Worm (Caenorhabditis elegans): Measurements from ENCODE around the gene hadb-1.

The hadb-1 gene

ce11 chrIII:8674980-8675485 lies 13.3 kb downstream of the hadb-1 start, which contains the start of gene pgl-2:
TSS of gene pgl-2 (minus strand) at chrIII:8675435.
- TF ChIP-seq tbx-8 (GFP tag; optimal IDR thresholded peaks at IDR 0.05) (no peak), mep-1 (tag; optimal IDR thresholded peaks at IDR 0.05) (no peak), sptf-1 (tag; optimal IDR thresholded peaks at IDR 0.05) (no peak)

DNA sequence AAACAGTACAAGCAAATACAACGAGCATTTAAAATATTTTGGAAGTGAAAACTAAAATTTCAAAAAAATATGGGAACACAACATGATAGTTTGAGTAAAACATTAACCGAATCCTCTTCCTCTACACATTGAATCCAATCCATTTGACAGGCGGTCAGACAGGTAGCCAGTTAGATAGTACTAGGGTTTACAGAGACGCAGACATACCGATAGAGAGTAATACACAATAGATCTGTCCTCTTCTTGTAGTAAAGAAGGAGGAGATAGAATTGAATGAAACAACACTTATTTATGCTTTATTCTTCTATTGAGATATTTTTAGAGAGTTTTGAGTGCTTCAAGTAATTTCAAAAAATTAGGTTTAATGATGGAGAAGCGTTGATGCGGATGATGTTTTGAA lies 19.6 kb downstream of the hadb-1 start:
- peak; percentile 63 for TF ChIP-seq unc-62 (GFP tag; optimal IDR thresholded peaks at IDR 0.05)
- no peak for TF ChIP-seq nhr-237 (tag; optimal IDR thresholded peaks at IDR 0.05)
- no peak for TF ChIP-seq flh-1 (GFP tag; optimal IDR thresholded peaks at IDR 0.05)
- TF ChIP-seq ztf-11 (tag; optimal IDR thresholded peaks at IDR 0.05) = no peak
- TF ChIP-seq tbx-8 (GFP tag; optimal IDR thresholded peaks at IDR 0.05) = no peak
- TF ChIP-seq nhr-28 (tag; optimal IDR thresholded peaks at IDR 0.05) = no peak
- TF ChIP-seq hlh-1 (tag; optimal IDR thresholded peaks at IDR 0.05) = peak; percentile 4

DNA sequence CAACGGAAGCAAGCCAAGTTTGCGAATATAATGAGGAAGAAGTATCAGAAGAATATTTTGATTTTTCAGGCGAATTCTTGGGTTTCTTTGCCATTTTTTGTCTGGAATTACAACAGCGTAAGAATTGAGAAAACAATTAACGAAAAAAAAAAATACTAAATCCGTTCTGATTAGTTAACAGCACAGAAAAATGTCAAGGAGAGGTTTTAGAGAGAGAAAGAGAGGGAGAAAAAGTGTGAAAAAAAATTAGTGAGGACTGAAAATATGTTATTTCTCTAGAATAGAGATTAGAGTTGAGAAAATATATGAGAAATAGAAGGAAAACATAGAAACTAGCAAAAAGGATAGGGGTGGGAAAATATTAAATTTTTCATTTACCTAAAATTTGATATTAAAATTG lies 20.9 kb downstream of the hadb-1 start, which contains the start of gene dpy-19:
TSS of gene dpy-19 (minus strand) at position 101 of the 400 bp plus-strand sequence.
- no peak for TF ChIP-seq ceh-83 (GFP tag; optimal IDR thresholded peaks at IDR 0.05)
- TF ChIP-seq unc-120 (tag; optimal IDR thresholded peaks at IDR 0.05; ENCODE audit: poor library complexity, severe bottlenecking) = no peak
- TF ChIP-seq nhr-2 (tag; optimal IDR thresholded peaks at IDR 0.05) = no peak

- TF ChIP-seq lsy-2 (tag; optimal IDR thresholded peaks at IDR 0.05) (no peak), sem-2 (GFP tag; optimal IDR thresholded peaks at IDR 0.05) (no peak), unc-120 (tag; optimal IDR thresholded peaks at IDR 0.05; ENCODE audit: poor library complexity, severe bottlenecking) (no peak), flh-1 (GFP tag; optimal IDR thresholded peaks at IDR 0.05) (no peak), mep-1 (tag; optimal IDR thresholded peaks at IDR 0.05) (no peak), zip-8 (tag; optimal IDR thresholded peaks at IDR 0.05) (no peak), lin-13 (tag; optimal IDR thresholded peaks at IDR 0.05) (no peak), pha-4 (tag; optimal IDR thresholded peaks at IDR 0.05) (no peak), elt-1 (tag; optimal IDR thresholded peaks at IDR 0.05; ENCODE audit: borderline replicate concordance, insufficient read depth) (no peak), M03D4.4 (tag; optimal IDR thresholded peaks at IDR 0.05) (no peak), ceh-43 (GFP tag; optimal IDR thresholded peaks at IDR 0.05) (no peak), unc-39 (tag; optimal IDR thresholded peaks at IDR 0.05) (no peak), nhr-12 (tag; optimal IDR thresholded peaks at IDR 0.05) (no peak)
These were observed 23.3 kb downstream of the hadb-1 start, which contains the start of gene F22B7.1 for ce11 chrIII:8664897-8665388. TSS of gene F22B7.1 (plus strand) at chrIII:8665338.

DNA sequence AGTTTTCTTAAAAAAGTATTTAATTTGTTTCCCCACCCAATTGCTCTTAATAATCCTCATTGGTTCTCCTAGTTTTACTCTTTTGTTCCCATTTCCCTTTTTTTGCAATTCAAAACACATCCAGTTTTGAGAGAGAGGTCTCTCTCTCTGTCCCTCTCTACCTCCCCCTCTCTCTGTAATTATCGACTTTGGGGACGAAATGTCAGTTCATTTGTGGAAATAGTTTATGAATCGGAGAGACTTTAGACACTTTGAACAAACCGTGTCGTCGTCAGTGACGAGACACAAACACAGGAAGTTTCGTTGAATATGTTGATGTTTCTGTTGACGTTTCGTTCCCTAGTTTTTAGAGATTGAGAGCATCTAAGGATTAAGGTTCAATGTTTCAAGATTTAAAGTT lies 25.1 kb downstream of the hadb-1 start:
- no peak for TF ChIP-seq drap-1 (GFP tag; optimal IDR thresholded peaks at IDR 0.05)
- TF ChIP-seq ztf-11 (tag; optimal IDR thresholded peaks at IDR 0.05) = no peak
- TF ChIP-seq sem-2 (GFP tag; optimal IDR thresholded peaks at IDR 0.05) = no peak
- TF ChIP-seq ceh-83 (GFP tag; optimal IDR thresholded peaks at IDR 0.05) = no peak
- TF ChIP-seq unc-120 (tag; optimal IDR thresholded peaks at IDR 0.05; ENCODE audit: poor library complexity, severe bottlenecking) = no peak
- no peak for TF ChIP-seq M03D4.4 (tag; optimal IDR thresholded peaks at IDR 0.05)
- no peak for TF ChIP-seq ces-1 (GFP tag; optimal IDR thresholded peaks at IDR 0.05)
- TF ChIP-seq ham-2 (GFP tag; optimal IDR thresholded peaks at IDR 0.05) = no peak
- no peak for TF ChIP-seq lin-13 (tag; optimal IDR thresholded peaks at IDR 0.05)

- no peak for TF ChIP-seq ceh-83 (GFP tag; optimal IDR thresholded peaks at IDR 0.05)
- TF ChIP-seq mab-5 (tag; optimal IDR thresholded peaks at IDR 0.05) = no peak
- TF ChIP-seq nhr-76 (tag; optimal IDR thresholded peaks at IDR 0.05) = no peak
- TF ChIP-seq blmp-1 (tag; optimal IDR thresholded peaks at IDR 0.05) = no peak
- peak; percentile 21 for TF ChIP-seq elt-3 (tag; optimal IDR thresholded peaks at IDR 0.05)
- no peak for TF ChIP-seq nhr-28 (tag; optimal IDR thresholded peaks at IDR 0.05)
- TF ChIP-seq ham-2 (GFP tag; optimal IDR thresholded peaks at IDR 0.05) = no peak
- TF ChIP-seq lin-13 (tag; optimal IDR thresholded peaks at IDR 0.05) = no peak
- no peak for TF ChIP-seq elt-1 (tag; optimal IDR thresholded peaks at IDR 0.05; ENCODE audit: borderline replicate concordance, insufficient read depth)
- no peak for TF ChIP-seq unc-39 (tag; optimal IDR thresholded peaks at IDR 0.05)
- TF ChIP-seq ztf-11 (tag; optimal IDR thresholded peaks at IDR 0.05) = no peak
- peak; percentile 59 for TF ChIP-seq unc-120 (tag; optimal IDR thresholded peaks at IDR 0.05; ENCODE audit: poor library complexity, severe bottlenecking)
- peak; percentile 97 for TF ChIP-seq unc-62 (GFP tag; optimal IDR thresholded peaks at IDR 0.05)
- no peak for TF ChIP-seq lsy-2 (tag; optimal IDR thresholded peaks at IDR 0.05)
- TF ChIP-seq cnd-1 (tag; optimal IDR thresholded peaks at IDR 0.05) = no peak
- TF ChIP-seq drap-1 (GFP tag; optimal IDR thresholded peaks at IDR 0.05) = no peak
- no peak for TF ChIP-seq sptf-1 (tag; optimal IDR thresholded peaks at IDR 0.05)
- no peak for TF ChIP-seq zip-8 (tag; optimal IDR thresholded peaks at IDR 0.05)
- TF ChIP-seq mls-2 (tag; optimal IDR thresholded peaks at IDR 0.05) = no peak
- no peak for TF ChIP-seq nhr-12 (tag; optimal IDR thresholded peaks at IDR 0.05)
- peak; percentile 38 for TF ChIP-seq hlh-1 (tag; optimal IDR thresholded peaks at IDR 0.05)
- TF ChIP-seq snpc-4 (tag; optimal IDR thresholded peaks at IDR 0.05) = no peak
- TF ChIP-seq tbx-8 (GFP tag; optimal IDR thresholded peaks at IDR 0.05) = no peak
- TF ChIP-seq ces-1 (GFP tag; optimal IDR thresholded peaks at IDR 0.05) = peak; percentile 48
- TF ChIP-seq lin-32 (GFP tag; optimal IDR thresholded peaks at IDR 0.05) = no peak
- no peak for TF ChIP-seq flh-1 (GFP tag; optimal IDR thresholded peaks at IDR 0.05)
- TF ChIP-seq pha-4 (tag; optimal IDR thresholded peaks at IDR 0.05) = no peak
- TF ChIP-seq bed-3 (GFP tag; optimal IDR thresholded peaks at IDR 0.05) = no peak
- no peak for TF ChIP-seq ceh-43 (GFP tag; optimal IDR thresholded peaks at IDR 0.05)
- peak; percentile 43 for TF ChIP-seq nhr-237 (tag; optimal IDR thresholded peaks at IDR 0.05)
- TF ChIP-seq ceh-39 (tag; optimal IDR thresholded peaks at IDR 0.05) = no peak
- TF ChIP-seq nhr-2 (tag; optimal IDR thresholded peaks at IDR 0.05) = no peak
- no peak for TF ChIP-seq sem-2 (GFP tag; optimal IDR thresholded peaks at IDR 0.05)
- TF ChIP-seq mep-1 (tag; optimal IDR thresholded peaks at IDR 0.05) = peak; percentile 46
These were observed 29.9 kb downstream of the hadb-1 start for ce11 chrIII:8658367-8658761.

Measured in whole organism, mixed stage, embryonic.